Worm (Caenorhabditis elegans): ENCODE data around the gene rps-24.

The rps-24 gene

ce11 chrIV:383135-383731 lies 2.5 kb upstream of the rps-24 start, which contains the start of gene spl-1:
spl-1 (minus strand) TSS chrIV:383185.
- TF ChIP-seq dao-5 (tag; optimal IDR thresholded peaks at IDR 0.05) (no peak), him-1 (tag; optimal IDR thresholded peaks at IDR 0.05) (no peak), W03F9.2 (tag; optimal IDR thresholded peaks at IDR 0.05) (no peak)

ce11 chrIV:386576-386975 lies 889 bp downstream of the rps-24 start, which contains the start of gene T07A9.14:
T07A9.14 (plus strand) TSS chrIV:386699.
- TF ChIP-seq him-1 (tag; optimal IDR thresholded peaks at IDR 0.05) (no peak), dao-5 (tag; optimal IDR thresholded peaks at IDR 0.05) (no peak), W03F9.2 (tag; optimal IDR thresholded peaks at IDR 0.05) (no peak)

- no peak for TF ChIP-seq him-1 (tag; optimal IDR thresholded peaks at IDR 0.05)
- TF ChIP-seq dao-5 (tag; optimal IDR thresholded peaks at IDR 0.05), result no peak
- no peak for TF ChIP-seq W03F9.2 (tag; optimal IDR thresholded peaks at IDR 0.05)
Observed at ce11 chrIV:387283-388048, 1.8 kb downstream of the rps-24 start.

- TF ChIP-seq dao-5 (tag; optimal IDR thresholded peaks at IDR 0.05) (no peak), him-1 (tag; optimal IDR thresholded peaks at IDR 0.05) (no peak), W03F9.2 (tag; optimal IDR thresholded peaks at IDR 0.05) (no peak)
Observed at ce11 chrIV:388073-388472, 2.4 kb downstream of the rps-24 start, which contains the start of gene ssna-1. ssna-1 (plus strand) TSS chrIV:388084.

- TF ChIP-seq dao-5 (tag; optimal IDR thresholded peaks at IDR 0.05) (peak; percentile 69), him-1 (tag; optimal IDR thresholded peaks at IDR 0.05) (peak; percentile 65), W03F9.2 (tag; optimal IDR thresholded peaks at IDR 0.05) (peak; percentile 96)
Observed at ce11 chrIV:390279-390678, 4.6 kb downstream of the rps-24 start, which contains the start of the genes ears-2 and uncp-18. ears-2 (minus strand) TSS chrIV:390468. uncp-18 (plus strand) TSS chrIV:390560.

- TF ChIP-seq him-1 (tag; optimal IDR thresholded peaks at IDR 0.05), result no peak
- no peak for TF ChIP-seq dao-5 (tag; optimal IDR thresholded peaks at IDR 0.05)
- TF ChIP-seq W03F9.2 (tag; optimal IDR thresholded peaks at IDR 0.05), result peak; percentile 68
Observed at ce11 chrIV:393409-393930, 7.8 kb downstream of the rps-24 start, which contains the start of the genes T07A9.15 and nog-1. T07A9.15 (minus strand) TSS chrIV:393546. nog-1 (plus strand) TSS chrIV:393880.

ce11 chrIV:396373-396772 lies 10.7 kb downstream of the rps-24 start, which contains the start of gene rrp-8:
rrp-8 (plus strand) TSS chrIV:396545.
- no peak for TF ChIP-seq him-1 (tag; optimal IDR thresholded peaks at IDR 0.05)
- TF ChIP-seq dao-5 (tag; optimal IDR thresholded peaks at IDR 0.05), result no peak
- no peak for TF ChIP-seq W03F9.2 (tag; optimal IDR thresholded peaks at IDR 0.05)

ce11 chrIV:401395-401794 lies 15.7 kb downstream of the rps-24 start, which contains the start of gene gpa-4:
gpa-4 (plus strand) TSS chrIV:401695.
- no peak for TF ChIP-seq dao-5 (tag; optimal IDR thresholded peaks at IDR 0.05)
- TF ChIP-seq W03F9.2 (tag; optimal IDR thresholded peaks at IDR 0.05), result no peak
- TF ChIP-seq him-1 (tag; optimal IDR thresholded peaks at IDR 0.05), result no peak

- TF ChIP-seq dao-5 (tag; optimal IDR thresholded peaks at IDR 0.05) (no peak), W03F9.2 (tag; optimal IDR thresholded peaks at IDR 0.05) (no peak), him-1 (tag; optimal IDR thresholded peaks at IDR 0.05) (no peak)
Observed at ce11 chrIV:408892-409291, 23.2 kb downstream of the rps-24 start.

ce11 chrIV:409935-410334 lies 24.2 kb downstream of the rps-24 start, which contains the start of gene kgb-1:
kgb-1 (minus strand) TSS chrIV:410035.
- TF ChIP-seq him-1 (tag; optimal IDR thresholded peaks at IDR 0.05) (no peak), dao-5 (tag; optimal IDR thresholded peaks at IDR 0.05) (no peak), W03F9.2 (tag; optimal IDR thresholded peaks at IDR 0.05) (no peak)

- peak; percentile 45 for TF ChIP-seq W03F9.2 (tag; optimal IDR thresholded peaks at IDR 0.05)
- no peak for TF ChIP-seq him-1 (tag; optimal IDR thresholded peaks at IDR 0.05)
Observed at ce11 chrIV:410420-410891, 24.8 kb downstream of the rps-24 start, which contains the start of gene T07A9.12. T07A9.12 (plus strand) TSS chrIV:410867.

ce11 chrIV:419674-420073 lies 34.0 kb downstream of the rps-24 start, which contains the start of gene eri-1:
eri-1 (minus strand) TSS chrIV:419958.
- no peak for TF ChIP-seq W03F9.2 (tag; optimal IDR thresholded peaks at IDR 0.05)
- no peak for TF ChIP-seq dao-5 (tag; optimal IDR thresholded peaks at IDR 0.05)
- no peak for TF ChIP-seq him-1 (tag; optimal IDR thresholded peaks at IDR 0.05)

ce11 chrIV:420686-421085 lies 35.0 kb downstream of the rps-24 start:
- TF ChIP-seq W03F9.2 (tag; optimal IDR thresholded peaks at IDR 0.05), result no peak
- no peak for TF ChIP-seq him-1 (tag; optimal IDR thresholded peaks at IDR 0.05)
- no peak for TF ChIP-seq dao-5 (tag; optimal IDR thresholded peaks at IDR 0.05)

Measured in whole organism, L4/young adult.